Worm (Caenorhabditis elegans): Measurements from ENCODE around the gene F59B2.15.

DNA sequence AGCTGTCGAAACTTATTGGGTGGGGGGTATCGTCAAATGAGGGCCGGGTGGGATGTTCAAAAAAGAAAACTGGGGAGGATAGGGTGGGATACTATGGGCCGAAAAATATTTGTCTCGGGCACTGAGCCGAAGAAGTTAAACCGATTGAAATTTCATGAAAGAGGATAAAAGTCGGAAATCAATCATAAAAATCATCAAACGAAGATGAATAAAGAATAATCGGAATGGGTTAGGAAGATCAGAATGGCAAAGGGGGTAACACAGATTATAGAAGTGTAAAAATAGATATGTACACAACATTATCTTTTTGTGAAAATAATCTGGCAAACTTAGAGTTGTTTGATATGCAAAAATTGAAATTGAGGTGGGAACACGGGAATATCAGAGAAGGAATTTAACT lies 46.9 kb downstream of the F59B2.15 start:
- no peak for TF ChIP-seq elt-2 (tag; optimal IDR thresholded peaks at IDR 0.05)
- no peak for TF ChIP-seq aha-1 (tag; optimal IDR thresholded peaks at IDR 0.05)
- TF ChIP-seq snu-23 (GFP tag; optimal IDR thresholded peaks at IDR 0.05): no peak
- no peak for TF ChIP-seq elt-3 (tag; optimal IDR thresholded peaks at IDR 0.05)
- TF ChIP-seq lin-13 (GFP tag; optimal IDR thresholded peaks at IDR 0.05): no peak
- TF ChIP-seq nhr-77 (tag; optimal IDR thresholded peaks at IDR 0.05): no peak
- TF ChIP-seq unc-98 (GFP tag; IDR thresholded peaks at IDR 0.05): no peak
- TF ChIP-seq nhr-28 (tag; optimal IDR thresholded peaks at IDR 0.05): no peak
